Worm (Caenorhabditis elegans) whole organism, L1 larva: Measurements from ENCODE around the gene pmp-3.

ENCODE experiments used
- irx-1 ChIP-seq: sonication (generic microtip); optimal IDR thresholded peaks from 2 replicates; lab custom pipeline; 2016; ENCODE audit warnings: missing genetic modification characterization, missing compliant biosample characterization
- lin-39 ChIP-seq: fragments of 150-350 bp; optimal IDR thresholded peaks from 2 replicates; lab custom pipeline; 2014; ENCODE audit warnings: missing biosample characterization, missing genetic modification reagents, missing genetic modification characterization
- skn-1 ChIP-seq: fragments of 150-350 bp; optimal IDR thresholded peaks from 2 replicates; lab custom pipeline; 2014; ENCODE audit warnings: missing biosample characterization, missing genetic modification characterization

- TF ChIP-seq skn-1 (tag; lab: Kevin White, UChicago), result no peak
- TF ChIP-seq irx-1, result no peak
- no peak for TF ChIP-seq lin-39 (tag; lab: Kevin White, UChicago)
Measured at ce11 chrV:14684359-14685312, 38.1 kb downstream of the pmp-3 start, which contains the start of gene hsp-90.
